Fruit fly (Drosophila melanogaster): ENCODE results near the gene CG9698.

The CG9698 gene

DNA sequence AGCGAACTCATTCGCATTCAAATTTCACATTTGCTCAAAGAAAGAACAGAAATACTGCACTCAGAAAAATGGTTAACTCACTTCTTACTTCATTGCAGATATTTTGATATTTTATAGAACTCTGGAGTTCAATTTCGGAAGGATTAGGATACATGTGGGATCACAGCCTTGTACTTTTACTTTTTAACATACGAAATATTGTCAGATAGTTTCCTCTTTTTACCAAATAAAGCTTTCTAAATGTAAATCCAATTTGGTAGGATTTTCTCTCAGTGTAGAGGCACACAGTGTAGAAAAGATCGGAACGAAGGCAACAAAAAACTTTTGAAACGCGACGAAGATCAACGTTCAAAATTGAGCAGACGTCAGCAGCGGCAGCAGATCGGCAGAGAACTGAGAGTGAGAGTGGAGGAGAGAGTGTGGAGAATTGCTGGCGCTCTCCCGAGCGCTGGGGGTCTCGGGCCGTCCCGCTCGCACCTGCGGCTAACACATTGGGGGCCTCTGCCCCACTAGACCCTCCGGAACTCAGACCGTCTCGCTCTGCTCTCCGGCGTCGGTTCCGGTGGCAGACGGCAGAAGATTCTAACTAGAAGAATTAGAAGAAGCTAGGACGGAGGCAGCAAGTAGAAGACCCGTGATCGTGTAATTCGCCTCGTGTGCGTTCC lies 17.5 kb downstream of the CG9698 start, which contains the start of gene tmod (continued):
- TF ChIP-seq chif (GFP tag; optimal IDR thresholded peaks at IDR 0.05), result peak; percentile 27 to 56
- no peak for TF ChIP-seq Mes4 (GFP tag; optimal IDR thresholded peaks at IDR 0.05)
- peak; percentile 63 for TF ChIP-seq CG7839 (tag; optimal IDR thresholded peaks at IDR 0.05)
- TF ChIP-seq CG6683 (GFP tag; optimal IDR thresholded peaks at IDR 0.05), result no peak
- no peak for TF ChIP-seq vfl (GFP tag; optimal IDR thresholded peaks at IDR 0.05)
- TF ChIP-seq bigmax (GFP tag; optimal IDR thresholded peaks at IDR 0.05), result no peak
- TF ChIP-seq HmgD (GFP tag; optimal IDR thresholded peaks at IDR 0.05), result no peak
- TF ChIP-seq odd (GFP tag; optimal IDR thresholded peaks at IDR 0.05), result no peak
- no peak for TF ChIP-seq Hmx (GFP tag; optimal IDR thresholded peaks at IDR 0.05)
- no peak for TF ChIP-seq prd (optimal IDR thresholded peaks at IDR 0.05)
- TF ChIP-seq prd (GFP tag; IDR thresholded peaks at IDR 0.05), result peak; percentile 59; the same call in 2 of the 3 replicates
- peak; percentile 59 for TF ChIP-seq bcd (GFP tag; optimal IDR thresholded peaks at IDR 0.05)
- TF ChIP-seq CG43689 (GFP tag; IDR thresholded peaks at IDR 0.05), result no peak
- TF ChIP-seq CG4404 (GFP tag; IDR thresholded peaks at IDR 0.05), result no peak
- peak; percentile 10; the same call in 1 of the 2 replicates for TF ChIP-seq HLH3B (GFP tag; IDR thresholded peaks at IDR 0.05)
- no peak for TF ChIP-seq CG5245 (GFP tag; optimal IDR thresholded peaks at IDR 0.05)
- peak; percentile 55 for TF ChIP-seq wek (GFP tag; optimal IDR thresholded peaks at IDR 0.05)
- peak; percentile 46 for TF ChIP-seq tap (tag; optimal IDR thresholded peaks at IDR 0.05)
- peak; percentile 41 for TF ChIP-seq CG10209 (GFP tag; optimal IDR thresholded peaks at IDR 0.05)
- no peak for TF ChIP-seq CG2120 (GFP tag; optimal IDR thresholded peaks at IDR 0.05)
- TF ChIP-seq HLHmδ (GFP tag; optimal IDR thresholded peaks at IDR 0.05), result no peak
- TF ChIP-seq tin (GFP tag; optimal IDR thresholded peaks at IDR 0.05), result peak; percentile 34
- TF ChIP-seq en (GFP tag; optimal IDR thresholded peaks at IDR 0.05), result peak; percentile 30
- TF ChIP-seq disco-r (GFP tag; optimal IDR thresholded peaks at IDR 0.05), result no peak
- TF ChIP-seq CG7357 (GFP tag; IDR thresholded peaks at IDR 0.05), result no peak
- TF ChIP-seq CG6654 (GFP tag; optimal IDR thresholded peaks at IDR 0.05), result peak; percentile 33
- peak; percentile 80 for TF ChIP-seq dmrt99B (tag; optimal IDR thresholded peaks at IDR 0.05)
- no peak for TF ChIP-seq CG13123 (GFP tag; optimal IDR thresholded peaks at IDR 0.05)
- no peak for TF ChIP-seq ERR (GFP tag; optimal IDR thresholded peaks at IDR 0.05)
- no peak for TF ChIP-seq CG6272 (GFP tag; IDR thresholded peaks at IDR 0.05)
- peak; percentile 21 for TF ChIP-seq CG1529 (GFP tag; optimal IDR thresholded peaks at IDR 0.05)
- TF ChIP-seq CG2678 (tag; optimal IDR thresholded peaks at IDR 0.05), result peak; percentile 77
- TF ChIP-seq Myb (GFP tag; optimal IDR thresholded peaks at IDR 0.05), result peak; percentile 22
- TF ChIP-seq kay (GFP tag; optimal IDR thresholded peaks at IDR 0.05), result no peak
- TF ChIP-seq Dip2 (GFP tag; IDR thresholded peaks at IDR 0.05), result no peak
- TF ChIP-seq Deaf1 (tag; optimal IDR thresholded peaks at IDR 0.05), result peak; percentile 42
- peak; percentile 36 for TF ChIP-seq CG15601 (tag; optimal IDR thresholded peaks at IDR 0.05)
- peak; percentile 2 for TF ChIP-seq CG17568 (GFP tag; optimal IDR thresholded peaks at IDR 0.05)
- TF ChIP-seq CG12391 (tag; optimal IDR thresholded peaks at IDR 0.05), result peak; percentile 62
- no peak; the same call in 1 of the 2 replicates for TF ChIP-seq Ravus (GFP tag; IDR thresholded peaks at IDR 0.05)
- peak; percentile 45 for TF ChIP-seq CG17385 (GFP tag; optimal IDR thresholded peaks at IDR 0.05)
- peak; percentile 12 for TF ChIP-seq Jarid2 (GFP tag; optimal IDR thresholded peaks at IDR 0.05)
- TF ChIP-seq zfh1 (GFP tag; IDR thresholded peaks at IDR 0.05), result 0 out of 3 replicates have a peak, but pooled peaks have one; percentile 29
- TF ChIP-seq fd64A (GFP tag; optimal IDR thresholded peaks at IDR 0.05), result peak; percentile 6
- TF ChIP-seq CG42726 (GFP tag; IDR thresholded peaks at IDR 0.05; ENCODE audit: partially characterized antibody), result no peak
- TF ChIP-seq p53 (GFP tag; optimal IDR thresholded peaks at IDR 0.05), result no peak
- TF ChIP-seq gcm (GFP tag; optimal IDR thresholded peaks at IDR 0.05), result peak; percentile 40
- no peak for TF ChIP-seq Kr (GFP tag; optimal IDR thresholded peaks at IDR 0.05)
- TF ChIP-seq al (GFP tag; IDR thresholded peaks at IDR 0.05), result no peak
- peak; percentile 15 for TF ChIP-seq Nf-YC (tag; optimal IDR thresholded peaks at IDR 0.05)
- TF ChIP-seq ham (GFP tag; IDR thresholded peaks at IDR 0.05), result no peak

All from whole organism, embryonic.